Fruit fly (Drosophila melanogaster) whole organism, pupa: ENCODE measurements around the gene Polr2H.

ENCODE experiments used
- CG10348 ChIP-seq: fragments of 200-800 bp; sonication (Bioruptor generic); IDR thresholded peaks from 2 replicates; pipeline ENCODE4 v1.3.6; 2022; ENCODE audit warnings: missing biosample characterization, missing genetic modification characterization
- CG12605 ChIP-seq: fragments of 200-800 bp; sonication (Bioruptor generic); IDR thresholded peaks from 2 replicates; pipeline ENCODE4 v1.3.6; 2022; ENCODE audit warnings: missing biosample characterization, missing genetic modification characterization
- CG13204 ChIP-seq: fragments of 200-800 bp; sonication (Bioruptor generic); optimal IDR thresholded peaks from 2 replicates; lab custom pipeline; 2018; ENCODE audit warnings: missing biosample characterization, mild to moderate bottlenecking, missing genetic modification characterization, moderate library complexity
- CG14655 ChIP-seq: fragments of 200-800 bp; sonication (Bioruptor generic); optimal IDR thresholded peaks from 3 replicates; lab custom pipeline; 2017; ENCODE audit warnings: mild to moderate bottlenecking, missing biosample characterization, missing genetic modification reagents, missing genetic modification characterization
- CG15710 ChIP-seq: fragments of 200-800 bp; sonication (Bioruptor generic); optimal IDR thresholded peaks from 2 replicates; lab custom pipeline; 2018; ENCODE audit warnings: missing biosample characterization, mild to moderate bottlenecking, missing genetic modification characterization, moderate library complexity
- CG17806 ChIP-seq: fragments of 200-800 bp; sonication (Bioruptor generic); optimal IDR thresholded peaks from 2 replicates; lab custom pipeline; 2018; ENCODE audit warnings: missing biosample characterization, mild to moderate bottlenecking, missing genetic modification characterization, moderate library complexity
- CG32121 ChIP-seq: fragments of 200-800 bp; sonication (Bioruptor generic); IDR thresholded peaks from 2 replicates; pipeline ENCODE4 v1.3.6; 2022; ENCODE audit warnings: missing biosample characterization, missing genetic modification characterization
- CG34367 ChIP-seq: fragments of 200-800 bp; sonication (Bioruptor generic); optimal IDR thresholded peaks from 2 replicates; lab custom pipeline; 2018; ENCODE audit warnings: missing biosample characterization, mild to moderate bottlenecking, missing genetic modification characterization
- CG4496 ChIP-seq: fragments of 200-800 bp; sonication (Bioruptor generic); IDR thresholded peaks from 3 replicates; pipeline ENCODE4 v1.3.6; 2022; ENCODE audit warnings: missing biosample characterization, missing genetic modification characterization
- CG8159 ChIP-seq: fragments of 200-800 bp; sonication (Bioruptor generic); optimal IDR thresholded peaks from 3 replicates; lab custom pipeline; 2018; ENCODE audit warnings: missing biosample characterization, mild to moderate bottlenecking, missing genetic modification characterization, moderate library complexity
- CG8301 ChIP-seq: fragments of 200-800 bp; sonication (Bioruptor generic); optimal IDR thresholded peaks from 2 replicates; lab custom pipeline; 2018; ENCODE audit warnings: missing biosample characterization, mild to moderate bottlenecking, missing genetic modification characterization
- CG9948 ChIP-seq: fragments of 200-800 bp; sonication (Bioruptor generic); optimal IDR thresholded peaks from 2 replicates; lab custom pipeline; 2018; ENCODE audit warnings: missing biosample characterization, mild to moderate bottlenecking, missing genetic modification characterization, moderate library complexity
- D1 ChIP-seq: fragments of 200-800 bp; sonication (Bioruptor generic); optimal IDR thresholded peaks from 2 replicates; lab custom pipeline; 2018; ENCODE audit warnings: missing biosample characterization, mild to moderate bottlenecking, missing genetic modification characterization, moderate library complexity
- EcR ChIP-seq: fragments of 200-800 bp; sonication (Bioruptor generic); optimal IDR thresholded peaks from 3 replicates; lab custom pipeline; 2019; ENCODE audit warnings: missing biosample characterization, missing genetic modification characterization, mild to moderate bottlenecking, moderate library complexity, missing genetic modification reagents
- Ets98B ChIP-seq: fragments of 200-800 bp; sonication (Bioruptor generic); IDR thresholded peaks from 2 replicates; pipeline ENCODE4 v1.3.6; 2022; ENCODE audit warnings: missing biosample characterization, missing genetic modification characterization
- Pif1A ChIP-seq: fragments of 200-800 bp; sonication (Bioruptor generic); optimal IDR thresholded peaks from 3 replicates; lab custom pipeline; 2016; ENCODE audit warnings: missing biosample characterization, missing genetic modification characterization
- Pif1B ChIP-seq: fragments of 200-800 bp; sonication (Bioruptor generic); optimal IDR thresholded peaks from 3 replicates; lab custom pipeline; 2016; ENCODE audit warnings: missing biosample characterization, missing genetic modification characterization
- Snoo ChIP-seq: fragments of 200-800 bp; sonication (Bioruptor generic); optimal IDR thresholded peaks from 3 replicates; lab custom pipeline; 2017; ENCODE audit warnings: missing biosample characterization, mild to moderate bottlenecking, missing genetic modification characterization, inconsistent platforms
- fd96Ca ChIP-seq: fragments of 200-800 bp; sonication (Bioruptor generic); IDR thresholded peaks from 3 replicates; pipeline ENCODE4 v1.3.6; 2022; ENCODE audit warnings: missing biosample characterization, missing genetic modification characterization
- gl ChIP-seq: fragments of 200-800 bp; sonication (Bioruptor generic); optimal IDR thresholded peaks from 2 replicates; lab custom pipeline; 2018; ENCODE audit warnings: missing biosample characterization, mild to moderate bottlenecking, missing genetic modification characterization
- rn ChIP-seq: fragments of 200-800 bp; sonication (Bioruptor generic); IDR thresholded peaks from 2 replicates; pipeline ENCODE4 v1.3.6; 2022; ENCODE audit warnings: missing biosample characterization, missing genetic modification characterization

Polr2H gene

dm6 chr3L:21688607-21689129 lies 40.1 kb upstream of the Polr2H start:
- no peak for TF ChIP-seq CG9948 (tag; lab: Kevin White, UChicago)
- no peak for TF ChIP-seq CG8301
- TF ChIP-seq CG32121, result no peak
- TF ChIP-seq gl (tag; lab: Kevin White, UChicago), result no peak
- TF ChIP-seq CG15710, result no peak
- no peak for TF ChIP-seq Snoo (tag; lab: Kevin White, UChicago)
- TF ChIP-seq CG12605 (GFP tag; lab: Robert Waterston, UW), result no peak
- no peak for TF ChIP-seq CG8159 (tag; lab: Kevin White, UChicago)
- TF ChIP-seq CG10348, result no peak
- TF ChIP-seq CG17806 (tag; lab: Kevin White, UChicago), result no peak
- TF ChIP-seq CG13204 (GFP tag; lab: Kevin White, UChicago), result no peak
- no peak for TF ChIP-seq Pif1B (GFP tag; lab: Kevin White, UChicago)
- no peak for TF ChIP-seq Ets98B (GFP tag; lab: Robert Waterston, UW)

- TF ChIP-seq CG4496 (GFP tag; lab: Robert Waterston, UW), result no peak
- TF ChIP-seq CG13204 (GFP tag; lab: Kevin White, UChicago), result peak; percentile 0
Measured at dm6 chr3L:21694647-21695046, 34.1 kb upstream of the Polr2H start.

dm6 chr3L:21700052-21700451 lies 28.7 kb upstream of the Polr2H start:
- TF ChIP-seq CG4496 (GFP tag; lab: Robert Waterston, UW) (no peak), CG32121 (no peak), EcR (GFP tag; lab: Kevin White, UChicago) (peak; percentile 75), CG13204 (GFP tag; lab: Kevin White, UChicago) (peak; percentile 16)

- TF ChIP-seq EcR (GFP tag; lab: Kevin White, UChicago) (peak; percentile 66), fd96Ca (GFP tag; lab: Robert Waterston, UW) (no peak)
Measured at dm6 chr3L:21700945-21701344, 27.8 kb upstream of the Polr2H start.

- no peak for TF ChIP-seq Pif1A (GFP tag; lab: Kevin White, UChicago)
- no peak for TF ChIP-seq rn (GFP tag; lab: Robert Waterston, UW)
- no peak for TF ChIP-seq D1 (tag; lab: Kevin White, UChicago)
- TF ChIP-seq Ets98B (GFP tag; lab: Robert Waterston, UW), result peak; percentile 6; the same call in 1 of the 2 replicates
- TF ChIP-seq CG14655 (GFP tag; lab: Kevin White, UChicago), result peak; percentile 45
- TF ChIP-seq CG32121, result no peak
- peak; percentile 32 for TF ChIP-seq CG8301
- no peak for TF ChIP-seq CG17806 (tag; lab: Kevin White, UChicago)
- TF ChIP-seq, all 21 proteins: peak for 3
Measured at dm6 chr3L:21706144-21706926, 22.4 kb upstream of the Polr2H start, which contains the start of gene CG32447. TSS of gene CG32447 (minus strand) at chr3L:21706365.

- TF ChIP-seq Ets98B (GFP tag; lab: Robert Waterston, UW), result no peak
- peak; percentile 91 for TF ChIP-seq CG14655 (GFP tag; lab: Kevin White, UChicago)
- TF ChIP-seq Pif1B (GFP tag; lab: Kevin White, UChicago), result peak; percentile 72
- no peak for TF ChIP-seq rn (GFP tag; lab: Robert Waterston, UW)
- peak; percentile 80 for TF ChIP-seq CG8301
- no peak for TF ChIP-seq CG10348
- peak; percentile 89 for TF ChIP-seq D1 (tag; lab: Kevin White, UChicago)
- TF ChIP-seq CG8159 (tag; lab: Kevin White, UChicago), result peak; percentile 92
- TF ChIP-seq EcR (GFP tag; lab: Kevin White, UChicago), result peak; percentile 74
- peak; percentile 64 for TF ChIP-seq CG13204 (GFP tag; lab: Kevin White, UChicago)
- peak; percentile 28 for TF ChIP-seq Pif1A (GFP tag; lab: Kevin White, UChicago)
- peak; percentile 89 for TF ChIP-seq CG9948 (tag; lab: Kevin White, UChicago)
- peak; percentile 12; the same call in 1 of the 3 replicates for TF ChIP-seq CG4496 (GFP tag; lab: Robert Waterston, UW)
- TF ChIP-seq CG17806 (tag; lab: Kevin White, UChicago), result peak; percentile 82
- no peak for TF ChIP-seq CG12605 (GFP tag; lab: Robert Waterston, UW)
- TF ChIP-seq CG34367, result peak; percentile 77
- TF ChIP-seq Snoo (tag; lab: Kevin White, UChicago), result peak; percentile 69
- TF ChIP-seq fd96Ca (GFP tag; lab: Robert Waterston, UW), result peak; percentile 55; the same call in 1 of the 3 replicates
- TF ChIP-seq CG32121, result no peak
- peak; percentile 87 for TF ChIP-seq CG15710
- peak; percentile 57 for TF ChIP-seq gl (tag; lab: Kevin White, UChicago)
- TF ChIP-seq, all 21 proteins: peak for 16
Measured at dm6 chr3L:21709785-21710591, 18.7 kb upstream of the Polr2H start.
